Worm (Caenorhabditis elegans) whole organism, L4/young adult: ENCODE data around the gene mcm-5.

Experiments
- W03F9.2 ChIP-seq: fragments of 150-350 bp; optimal IDR thresholded peaks from 2 replicates; lab custom pipeline; 2014; ENCODE audit warnings: missing biosample characterization, missing genetic modification characterization
- him-1 ChIP-seq: sonication (generic microtip); optimal IDR thresholded peaks from 2 replicates; lab custom pipeline; 2016; ENCODE audit warnings: missing genotype, missing genetic modification reagents, missing genetic modification characterization, missing compliant biosample characterization

ce11 chrIII:4274524-4274923 is 16.5 kb downstream of the mcm-5 start:
- TF ChIP-seq him-1 (no peak), W03F9.2 (tag; lab: Kevin White, UChicago) (no peak)
